Fruit fly (Drosophila melanogaster): ENCODE measurements around the gene CG32110.
A peak's percentile ranks its signal among the peaks of the same experiment; 100 is the strongest.

CG32110 gene

dm6 chr3L:12798795-12799311 is 9.7 kb upstream of the CG32110 start (continued):
- TF ChIP-seq CG5180 (GFP tag; optimal IDR thresholded peaks at IDR 0.05) (peak; percentile 32), lab (GFP tag; optimal IDR thresholded peaks at IDR 0.05) (peak; percentile 33), CG1603 (tag; optimal IDR thresholded peaks at IDR 0.05) (peak; percentile 5), Abd-B (GFP tag; optimal IDR thresholded peaks at IDR 0.05) (peak; percentile 0), CG16863 (GFP tag; optimal IDR thresholded peaks at IDR 0.05) (peak; percentile 13), lmd (GFP tag; IDR thresholded peaks at IDR 0.05) (0 out of 2 replicates have a peak, but pooled peaks have one; percentile 20), CG18599 (GFP tag; optimal IDR thresholded peaks at IDR 0.05) (peak; percentile 51), kni (GFP tag; optimal IDR thresholded peaks at IDR 0.05) (peak; percentile 28), CG30403 (GFP tag; optimal IDR thresholded peaks at IDR 0.05) (peak; percentile 7), grn (GFP tag; optimal IDR thresholded peaks at IDR 0.05) (peak; percentile 35), sug (tag; optimal IDR thresholded peaks at IDR 0.05) (peak; percentile 22), grau (tag; optimal IDR thresholded peaks at IDR 0.05) (peak; percentile 20), ato (GFP tag; IDR thresholded peaks at IDR 0.05; ENCODE audit: partially characterized antibody) (no peak), dpn (GFP tag; optimal IDR thresholded peaks at IDR 0.05) (peak in 1 of 2 experiments; percentile 3), lola (GFP tag; optimal IDR thresholded peaks at IDR 0.05) (peak in 1 of 3 experiments; percentile 16), PHDP (tag; optimal IDR thresholded peaks at IDR 0.05) (peak; percentile 39), CG11504 (tag; optimal IDR thresholded peaks at IDR 0.05) (peak; percentile 10), gem (tag; optimal IDR thresholded peaks at IDR 0.05) (peak; percentile 41), toy (GFP tag; IDR thresholded peaks at IDR 0.05) (no peak), org-1 (GFP tag; optimal IDR thresholded peaks at IDR 0.05) (peak; percentile 5), CG6813 (GFP tag; optimal IDR thresholded peaks at IDR 0.05) (no peak), CG6654 (GFP tag; optimal IDR thresholded peaks at IDR 0.05) (no peak), Nf-YA (GFP tag; IDR thresholded peaks at IDR 0.05) (no peak), nom (GFP tag; optimal IDR thresholded peaks at IDR 0.05) (peak; percentile 40), row (GFP tag; IDR thresholded peaks at IDR 0.05) (peak; percentile 74), CG7839 (tag; optimal IDR thresholded peaks at IDR 0.05) (peak; percentile 7), dan (GFP tag; IDR thresholded peaks at IDR 0.05) (no peak), sens (GFP tag) (peak; percentile 78)

dm6 chr3L:12799431-12800147 is 8.9 kb upstream of the CG32110 start:
- no peak for TF ChIP-seq Rx (GFP tag; IDR thresholded peaks at IDR 0.05)
- no peak for TF ChIP-seq sim (GFP tag; IDR thresholded peaks at IDR 0.05)
- no peak for TF ChIP-seq CG17385 (GFP tag; optimal IDR thresholded peaks at IDR 0.05)
- no peak for TF ChIP-seq CG17802 (tag; optimal IDR thresholded peaks at IDR 0.05)
- TF ChIP-seq MTF-1 (GFP tag; optimal IDR thresholded peaks at IDR 0.05; ENCODE audit: borderline replicate concordance), result no peak
- no peak for TF ChIP-seq Oli (tag; optimal IDR thresholded peaks at IDR 0.05)
- no peak for TF ChIP-seq CG32767 (GFP tag; IDR thresholded peaks at IDR 0.05)
- TF ChIP-seq CG2712 (tag; optimal IDR thresholded peaks at IDR 0.05), result no peak
- no peak for TF ChIP-seq stwl (tag; optimal IDR thresholded peaks at IDR 0.05)
- TF ChIP-seq Hr78 (GFP tag; optimal IDR thresholded peaks at IDR 0.05), result peak in 1 of 2 experiments; percentile 71
- TF ChIP-seq CG14710 (tag; optimal IDR thresholded peaks at IDR 0.05), result no peak
- no peak for TF ChIP-seq Hand (GFP tag; optimal IDR thresholded peaks at IDR 0.05)
- no peak for TF ChIP-seq CG7839 (tag; optimal IDR thresholded peaks at IDR 0.05)
- peak; percentile 22 for TF ChIP-seq gem (tag; optimal IDR thresholded peaks at IDR 0.05)
- no peak for TF ChIP-seq CG7745 (tag; optimal IDR thresholded peaks at IDR 0.05)
- TF ChIP-seq jumu (GFP tag; optimal IDR thresholded peaks at IDR 0.05), result no peak
- TF ChIP-seq cwo (GFP tag; optimal IDR thresholded peaks at IDR 0.05), result no peak
- TF ChIP-seq gt (GFP tag; IDR thresholded peaks at IDR 0.05), result no peak
- no peak for TF ChIP-seq org-1 (GFP tag; optimal IDR thresholded peaks at IDR 0.05)
- no peak for TF ChIP-seq Sin3A (optimal IDR thresholded peaks at IDR 0.05)
- no peak for TF ChIP-seq ems (GFP tag; optimal IDR thresholded peaks at IDR 0.05)
- TF ChIP-seq Ravus (GFP tag; IDR thresholded peaks at IDR 0.05), result no peak
- TF ChIP-seq ATbp (GFP tag; optimal IDR thresholded peaks at IDR 0.05), result no peak

Measured in whole organism, embryonic.